Fruit fly (Drosophila melanogaster): ENCODE measurements around the gene CG11927.

The CG11927 gene

dm6 chr2L:4829040-4829439 lies 18.5 kb upstream of the CG11927 start (continued):
- TF ChIP-seq CG10543 (GFP tag; optimal IDR thresholded peaks at IDR 0.05) (peak; percentile 69), peb (GFP tag; IDR thresholded peaks at IDR 0.05) (no peak), Hand (GFP tag; optimal IDR thresholded peaks at IDR 0.05) (no peak), kah (GFP tag; optimal IDR thresholded peaks at IDR 0.05) (no peak), sisA (GFP tag; IDR thresholded peaks at IDR 0.05) (no peak), CG15269 (tag; optimal IDR thresholded peaks at IDR 0.05) (peak; percentile 3), CG18619 (GFP tag; optimal IDR thresholded peaks at IDR 0.05) (no peak), pho (GFP tag; optimal IDR thresholded peaks at IDR 0.05) (no peak), CG9797 (GFP tag; optimal IDR thresholded peaks at IDR 0.05) (no peak), ac (GFP tag; optimal IDR thresholded peaks at IDR 0.05) (no peak), Deaf1 (tag; optimal IDR thresholded peaks at IDR 0.05) (no peak), HmgD (GFP tag; optimal IDR thresholded peaks at IDR 0.05) (no peak), CG9817 (tag; optimal IDR thresholded peaks at IDR 0.05) (peak; percentile 5), sug (tag; optimal IDR thresholded peaks at IDR 0.05) (peak; percentile 31), CG4820 (GFP tag; optimal IDR thresholded peaks at IDR 0.05) (no peak), ap (GFP tag; IDR thresholded peaks at IDR 0.05) (no peak), CG3995 (GFP tag; optimal IDR thresholded peaks at IDR 0.05) (no peak), CG17359 (tag; optimal IDR thresholded peaks at IDR 0.05) (peak; percentile 22), CG3163 (GFP tag; optimal IDR thresholded peaks at IDR 0.05) (no peak), CG8281 (tag; optimal IDR thresholded peaks at IDR 0.05) (peak; percentile 2), Fer3 (tag; optimal IDR thresholded peaks at IDR 0.05) (peak; percentile 36), CG32532 (GFP tag; IDR thresholded peaks at IDR 0.05) (no peak), CkIIα-i1 (GFP tag; IDR thresholded peaks at IDR 0.05) (no peak), ab (GFP tag; optimal IDR thresholded peaks at IDR 0.05) (no peak), twi (tag; optimal IDR thresholded peaks at IDR 0.05) (no peak), ken (GFP tag; IDR thresholded peaks at IDR 0.05) (no peak), pzg (GFP tag; optimal IDR thresholded peaks at IDR 0.05) (no peak), Hr39 (optimal IDR thresholded peaks at IDR 0.05) (no peak), Mes4 (GFP tag; optimal IDR thresholded peaks at IDR 0.05) (no peak), PHDP (tag; optimal IDR thresholded peaks at IDR 0.05) (peak; percentile 50), gfzf (GFP tag; optimal IDR thresholded peaks at IDR 0.05) (no peak), wor (GFP tag; IDR thresholded peaks at IDR 0.05) (no peak), CG7556 (GFP tag; optimal IDR thresholded peaks at IDR 0.05) (no peak), sob (GFP tag; IDR thresholded peaks at IDR 0.05) (peak; percentile 14; the same call in 1 of the 2 replicates), CG7372 (GFP tag; IDR thresholded peaks at IDR 0.05) (no peak), Six4 (GFP tag; optimal IDR thresholded peaks at IDR 0.05) (no peak), jumu (GFP tag; optimal IDR thresholded peaks at IDR 0.05) (no peak), caup (GFP tag; optimal IDR thresholded peaks at IDR 0.05; ENCODE audit: severe bottlenecking) (peak; percentile 47), Mad (GFP tag; optimal IDR thresholded peaks at IDR 0.05) (no peak), slp2 (GFP tag; optimal IDR thresholded peaks at IDR 0.05) (no peak), vvl (GFP tag; IDR thresholded peaks at IDR 0.05) (0 out of 2 replicates have a peak, but pooled peaks have one; percentile 20), eyg (GFP tag; optimal IDR thresholded peaks at IDR 0.05) (no peak), Asciz (GFP tag; optimal IDR thresholded peaks at IDR 0.05) (no peak), CG13296 (GFP tag; optimal IDR thresholded peaks at IDR 0.05) (peak; percentile 77), psq (GFP tag; optimal IDR thresholded peaks at IDR 0.05) (no peak), CG6272 (GFP tag; IDR thresholded peaks at IDR 0.05) (no peak), hb (GFP tag; IDR thresholded peaks at IDR 0.05; ENCODE audit: partially characterized antibody) (no peak), Dip2 (GFP tag; IDR thresholded peaks at IDR 0.05) (no peak), CG12659 (GFP tag; optimal IDR thresholded peaks at IDR 0.05) (peak; percentile 17), CG18476 (GFP tag; optimal IDR thresholded peaks at IDR 0.05) (no peak), CG3407 (GFP tag; optimal IDR thresholded peaks at IDR 0.05) (no peak), E2f2 (GFP tag; IDR thresholded peaks at IDR 0.05) (peak; percentile 24; the same call in 1 of the 2 replicates)
